Worm (Caenorhabditis elegans) whole organism, L2 larva: Measurements from ENCODE around the gene hpo-38.

ENCODE experiments used
- R02D3.7 ChIP-seq: fragments of 150-350 bp; optimal IDR thresholded peaks from 2 replicates; lab custom pipeline; 2014; ENCODE audit warnings: missing biosample characterization, missing genetic modification characterization
- egl-27 ChIP-seq: sonication (generic microtip); optimal IDR thresholded peaks from 3 replicates; lab custom pipeline; 2017; ENCODE audit warnings: missing biosample characterization, missing genetic modification reagents, missing genetic modification characterization
- elt-1 ChIP-seq: fragments of 150-350 bp; optimal IDR thresholded peaks from 2 replicates; lab custom pipeline; 2014; ENCODE audit warnings: missing biosample characterization, missing genetic modification characterization
- lin-11 ChIP-seq: fragments of 150-350 bp; sonication (generic microtip); optimal IDR thresholded peaks from 2 replicates; lab custom pipeline; 2014; ENCODE audit warnings: missing biosample characterization, missing genetic modification characterization, inconsistent platforms, mixed read lengths
- mab-5 ChIP-seq: fragments of 150-350 bp; optimal IDR thresholded peaks from 2 replicates; lab custom pipeline; 2014; ENCODE audit warnings: missing biosample characterization, missing genetic modification characterization
- nhr-12 ChIP-seq: fragments of 150-350 bp; optimal IDR thresholded peaks from 2 replicates; lab custom pipeline; 2014; ENCODE audit warnings: missing biosample characterization, missing genetic modification characterization
- nhr-237 ChIP-seq: fragments of 150-350 bp; optimal IDR thresholded peaks from 2 replicates; lab custom pipeline; 2014; ENCODE audit warnings: missing biosample characterization, missing genetic modification characterization
- nhr-6 ChIP-seq: fragments of 150-350 bp; optimal IDR thresholded peaks from 2 replicates; lab custom pipeline; 2014; ENCODE audit warnings: missing biosample characterization, missing genetic modification characterization
- snpc-4 ChIP-seq: fragments of 150-350 bp; optimal IDR thresholded peaks from 2 replicates; lab custom pipeline; 2014; ENCODE audit warnings: missing biosample characterization, missing genetic modification characterization
- unc-62 ChIP-seq: fragments of 150-350 bp; optimal IDR thresholded peaks from 2 replicates; lab custom pipeline; 2014; ENCODE audit warnings: missing biosample characterization, missing genetic modification reagents, missing genetic modification characterization
- ztf-4 ChIP-seq: fragments of 150-350 bp; optimal IDR thresholded peaks from 2 replicates; lab custom pipeline; 2014; ENCODE audit warnings: missing biosample characterization, missing genetic modification characterization

DNA sequence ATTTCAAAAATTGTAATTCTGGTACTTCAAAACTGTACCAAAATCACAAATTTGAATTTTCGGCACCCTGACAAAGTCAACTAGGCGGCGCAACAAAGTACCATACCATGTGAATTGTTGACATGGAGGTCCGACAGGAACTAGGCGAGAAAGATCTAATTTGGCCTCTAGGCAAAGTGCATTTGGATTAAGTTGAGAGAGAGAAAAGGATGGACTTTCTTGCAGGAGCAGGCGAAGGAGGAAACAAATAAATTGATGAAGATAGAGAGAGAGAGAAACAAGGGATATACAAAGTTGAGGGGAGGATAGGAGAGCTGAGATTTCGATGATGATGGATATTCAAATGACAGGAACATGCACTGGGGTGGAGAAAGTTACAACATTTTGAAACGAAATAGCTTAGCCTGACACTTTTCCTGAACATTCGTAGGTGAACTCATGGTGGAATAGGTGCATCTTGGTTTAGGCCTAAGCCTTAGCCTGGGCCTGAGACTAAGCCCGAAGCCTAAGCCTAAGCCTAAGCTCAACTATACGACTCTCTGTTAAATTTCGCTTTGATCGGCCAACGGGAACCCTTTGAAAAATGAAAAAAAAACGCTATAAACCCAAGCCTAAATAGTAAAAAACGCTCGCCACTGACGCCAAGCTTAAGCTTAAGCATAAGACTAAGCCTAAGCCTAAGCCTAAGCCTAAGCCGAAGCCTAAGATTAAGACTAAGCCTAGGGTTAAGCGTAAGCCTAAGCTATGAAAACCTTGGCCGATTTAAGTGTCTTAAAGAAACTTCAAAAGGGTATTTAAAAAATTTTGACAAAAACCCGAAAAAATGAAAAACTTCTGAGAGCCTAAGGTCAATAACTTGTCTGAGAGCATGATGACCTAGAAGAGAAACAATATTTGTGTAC is 21.2 kb upstream of the hpo-38 start:
- no peak for TF ChIP-seq nhr-237 (tag; lab: Kevin White, UChicago)
- TF ChIP-seq egl-27 (tag; lab: Kevin White, UChicago): no peak
- no peak for TF ChIP-seq nhr-12 (tag; lab: Kevin White, UChicago)
- TF ChIP-seq R02D3.7: no peak
- no peak for TF ChIP-seq unc-62 (GFP tag; lab: Kevin White, UChicago)
- no peak for TF ChIP-seq ztf-4 (tag; lab: Kevin White, UChicago)
- TF ChIP-seq lin-11 (tag; lab: Kevin White, UChicago): no peak
- no peak for TF ChIP-seq mab-5 (tag; lab: Kevin White, UChicago)
- no peak for TF ChIP-seq snpc-4 (tag; lab: Kevin White, UChicago)
- no peak for TF ChIP-seq elt-1 (tag; lab: Kevin White, UChicago)
- TF ChIP-seq nhr-6: no peak
